Worm (Caenorhabditis elegans) whole organism, late embryonic: Measurements from ENCODE around the gene R53.8.

ENCODE experiments used
- ahr-1 ChIP-seq: sonication (generic microtip); optimal IDR thresholded peaks from 2 replicates; lab custom pipeline; 2016; ENCODE audit warnings: missing genetic modification characterization, missing compliant biosample characterization
- ama-1 ChIP-seq: fragments of 150-350 bp; optimal IDR thresholded peaks from 2 replicates; lab custom pipeline; 2014

- TF ChIP-seq ahr-1 (tag; lab: Kevin White, UChicago) (no peak), ama-1 (no peak)
These were observed 27.8 kb upstream of the R53.8 start for ce11 chrII:9948662-9949061.
